Worm (Caenorhabditis elegans): ENCODE data around the gene pno-1.
A peak's percentile ranks its signal among the peaks of the same experiment; 100 is the strongest.

pno-1 gene

DNA sequence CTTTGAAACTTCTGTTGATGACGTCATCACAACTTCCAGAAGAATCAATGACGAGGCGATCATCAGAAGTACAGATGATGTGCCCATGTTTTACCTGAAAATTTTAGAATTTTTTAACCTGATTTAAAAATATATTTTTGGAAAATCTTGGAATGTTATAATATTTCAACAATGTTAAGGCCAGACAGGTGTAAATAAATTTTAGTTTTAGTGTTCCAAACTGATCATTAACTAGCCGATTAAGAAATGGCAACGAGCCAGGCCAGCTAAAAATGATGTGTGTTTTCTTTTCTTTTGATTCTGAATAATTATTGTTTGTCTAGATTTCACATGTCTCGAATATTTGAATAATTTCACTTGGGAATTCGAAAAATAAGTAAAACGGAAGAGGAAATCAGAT lies 33.1 kb upstream of the pno-1 start, which contains the start of gene T10B9.9:
Gene T10B9.9 (minus strand): TSS at position 101 of the 400 bp plus-strand sequence.
- TF ChIP-seq ceh-13 (GFP tag; optimal IDR thresholded peaks at IDR 0.05) (no peak), tbx-11 (GFP tag; IDR thresholded peaks at IDR 0.05) (no peak), ama-1 (optimal IDR thresholded peaks at IDR 0.05) (no peak), tbx-37 (GFP tag; conservative IDR thresholded peaks at IDR 0.05) (no peak), F13C5.2 (tag; optimal IDR thresholded peaks at IDR 0.05) (no peak)

DNA sequence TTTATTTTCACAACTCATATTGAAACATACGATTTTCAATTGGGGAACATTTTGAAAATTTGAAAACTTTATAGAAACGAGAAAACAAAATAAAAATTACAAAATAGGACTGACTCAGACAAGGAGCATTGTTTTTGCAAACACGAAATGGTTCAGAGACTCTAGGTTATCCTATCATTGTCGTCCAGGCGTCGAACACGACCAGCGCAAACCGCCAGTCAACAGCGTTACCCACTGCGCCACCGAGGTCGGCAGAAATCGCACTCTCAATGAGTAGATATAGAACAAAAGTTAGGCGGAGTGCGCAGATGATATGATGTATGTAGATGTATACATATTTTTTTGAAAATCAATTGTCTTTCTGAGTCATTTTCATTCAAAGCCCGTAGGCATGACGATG lies 32.0 kb upstream of the pno-1 start:
- TF ChIP-seq aly-1 (tag; optimal IDR thresholded peaks at IDR 0.05) = peak; percentile 87
- TF ChIP-seq pes-1 (GFP tag; IDR thresholded peaks at IDR 0.05) = peak; percentile 91
- TF ChIP-seq ama-1 (optimal IDR thresholded peaks at IDR 0.05) = no peak
- peak; percentile 68 for TF ChIP-seq ceh-36 (tag; optimal IDR thresholded peaks at IDR 0.05)
- TF ChIP-seq F13C5.2 (tag; optimal IDR thresholded peaks at IDR 0.05) = peak; percentile 86
- peak; percentile 79 for TF ChIP-seq ceh-13 (GFP tag; optimal IDR thresholded peaks at IDR 0.05)
- TF ChIP-seq hmg-4 (GFP tag; optimal IDR thresholded peaks at IDR 0.05) = no peak
- TF ChIP-seq flt-1 (GFP tag; IDR thresholded peaks at IDR 0.05) = peak; percentile 87
- TF ChIP-seq B0310.2 (tag; optimal IDR thresholded peaks at IDR 0.05) = peak; percentile 71
- TF ChIP-seq tra-4 (tag; optimal IDR thresholded peaks at IDR 0.05) = peak; percentile 56
- peak; percentile 90 for TF ChIP-seq tbx-11 (GFP tag; IDR thresholded peaks at IDR 0.05)
- peak; percentile 87 for TF ChIP-seq tbx-37 (GFP tag; conservative IDR thresholded peaks at IDR 0.05)
- TF ChIP-seq hmbx-1 (tag; optimal IDR thresholded peaks at IDR 0.05) = peak; percentile 67
- peak; percentile 92 for TF ChIP-seq scrt-1 (GFP tag; IDR thresholded peaks at IDR 0.05)
- peak; percentile 60 for TF ChIP-seq ets-7 (tag; optimal IDR thresholded peaks at IDR 0.05)
- peak; percentile 60 for TF ChIP-seq hnd-1 (tag; optimal IDR thresholded peaks at IDR 0.05)
- peak; percentile 92 for TF ChIP-seq sea-1 (GFP tag; conservative IDR thresholded peaks at IDR 0.05)

DNA sequence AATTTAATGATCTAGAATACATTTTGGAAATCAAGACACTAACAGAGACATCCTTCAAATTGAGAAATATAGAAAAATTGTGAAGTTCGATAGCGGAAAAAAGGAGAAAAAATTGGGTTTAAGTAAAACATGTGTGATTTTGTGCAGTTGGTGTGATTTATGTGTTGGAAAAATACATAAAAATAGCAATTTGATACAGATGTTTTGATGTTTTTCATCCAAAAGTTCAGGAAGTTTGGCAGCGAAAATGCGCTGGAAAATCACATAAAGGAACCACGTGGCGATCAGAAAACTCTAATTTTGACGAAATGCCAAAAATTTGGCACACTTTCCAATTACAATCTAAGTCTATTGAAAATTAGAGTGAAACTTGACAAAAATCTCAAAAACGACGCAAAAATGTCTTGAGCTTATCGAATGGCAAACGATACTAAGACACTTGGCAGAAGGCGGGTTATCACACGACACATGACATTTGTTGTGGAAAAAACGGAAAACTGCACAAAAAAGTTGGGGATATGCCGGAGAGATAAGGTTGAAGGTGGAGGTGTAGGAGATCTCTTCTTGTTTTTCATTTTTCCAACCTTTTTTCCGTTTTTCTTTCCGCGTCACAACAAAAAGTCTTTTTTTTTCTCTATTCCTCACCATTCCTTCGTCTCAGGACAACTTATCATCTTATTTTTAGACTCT lies 31.4 kb upstream of the pno-1 start, which contains the start of gene ZK1321.4:
Gene ZK1321.4 (minus strand): TSS at position 51 of the 690 bp plus-strand sequence.
- TF ChIP-seq hnd-1 (tag; optimal IDR thresholded peaks at IDR 0.05) (no peak), aly-1 (tag; optimal IDR thresholded peaks at IDR 0.05) (no peak), tra-4 (tag; optimal IDR thresholded peaks at IDR 0.05) (no peak), flt-1 (GFP tag; IDR thresholded peaks at IDR 0.05) (no peak), ama-1 (optimal IDR thresholded peaks at IDR 0.05) (no peak), hmg-4 (GFP tag; optimal IDR thresholded peaks at IDR 0.05) (no peak), sea-1 (GFP tag; conservative IDR thresholded peaks at IDR 0.05) (no peak), tbx-37 (GFP tag; conservative IDR thresholded peaks at IDR 0.05) (no peak)

DNA sequence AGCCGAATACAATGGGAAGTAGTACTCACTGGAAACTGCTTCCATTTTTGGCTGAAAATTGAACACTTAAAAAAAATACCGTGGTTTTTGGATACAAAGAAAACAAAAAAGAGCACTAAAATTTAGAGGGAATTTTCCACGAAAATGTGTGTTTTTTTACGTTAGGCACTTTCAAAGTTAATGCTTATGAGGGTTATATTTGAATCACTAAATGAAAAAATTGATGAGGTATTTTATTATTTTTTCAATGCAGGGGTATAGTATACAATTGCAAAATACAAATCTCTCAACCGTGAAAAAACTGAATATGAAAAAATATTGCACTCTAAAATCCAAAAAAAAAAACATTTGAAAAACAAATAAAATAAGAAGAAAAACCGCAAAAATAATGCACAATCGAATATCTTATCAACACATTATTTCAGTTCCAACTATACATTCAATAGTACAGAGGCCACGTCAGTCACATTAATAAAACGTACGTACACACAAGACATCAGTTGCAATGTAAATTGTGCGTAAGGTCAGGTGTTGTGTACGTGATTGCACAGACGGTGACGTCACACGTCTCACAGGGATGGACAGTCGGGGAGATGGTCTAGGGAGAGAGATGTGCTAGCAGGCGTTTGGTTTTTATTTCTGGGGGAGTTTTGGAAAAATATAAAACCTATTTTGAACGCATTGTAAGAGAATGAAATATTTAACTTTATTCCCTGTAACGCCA lies 27.3 kb upstream of the pno-1 start, which contains the start of gene aqp-10:
Gene aqp-10 (minus strand): TSS at position 51 of the 724 bp plus-strand sequence.
- TF ChIP-seq ets-7 (tag; optimal IDR thresholded peaks at IDR 0.05) (no peak), scrt-1 (GFP tag; IDR thresholded peaks at IDR 0.05) (no peak), flt-1 (GFP tag; IDR thresholded peaks at IDR 0.05) (no peak), B0310.2 (tag; optimal IDR thresholded peaks at IDR 0.05) (no peak), hmbx-1 (tag; optimal IDR thresholded peaks at IDR 0.05) (no peak), ceh-36 (tag; optimal IDR thresholded peaks at IDR 0.05) (no peak), tra-4 (tag; optimal IDR thresholded peaks at IDR 0.05) (no peak), ama-1 (optimal IDR thresholded peaks at IDR 0.05) (no peak), tbx-11 (GFP tag; IDR thresholded peaks at IDR 0.05) (no peak), sea-1 (GFP tag; conservative IDR thresholded peaks at IDR 0.05) (no peak), F13C5.2 (tag; optimal IDR thresholded peaks at IDR 0.05) (no peak)

DNA sequence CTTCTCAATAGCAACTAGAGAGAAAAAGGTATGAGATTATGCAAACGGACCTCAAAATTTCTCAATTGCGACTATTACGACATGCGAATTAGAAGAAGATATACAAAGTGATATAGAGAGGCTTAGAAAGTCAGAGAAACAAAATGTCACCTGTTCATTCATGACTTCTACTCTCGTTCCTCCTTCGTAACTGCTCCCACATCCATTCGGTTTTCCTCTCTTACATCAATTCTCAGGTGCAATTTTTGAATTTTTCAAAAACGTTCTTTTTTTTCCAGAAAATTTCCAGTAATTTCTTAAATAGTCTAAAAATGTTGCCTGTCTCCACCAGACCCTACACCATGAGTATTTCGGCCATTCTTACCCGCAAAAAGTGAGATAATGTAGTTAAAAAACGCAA lies 22.0 kb upstream of the pno-1 start:
- TF ChIP-seq ets-7 (tag; optimal IDR thresholded peaks at IDR 0.05) = no peak

DNA sequence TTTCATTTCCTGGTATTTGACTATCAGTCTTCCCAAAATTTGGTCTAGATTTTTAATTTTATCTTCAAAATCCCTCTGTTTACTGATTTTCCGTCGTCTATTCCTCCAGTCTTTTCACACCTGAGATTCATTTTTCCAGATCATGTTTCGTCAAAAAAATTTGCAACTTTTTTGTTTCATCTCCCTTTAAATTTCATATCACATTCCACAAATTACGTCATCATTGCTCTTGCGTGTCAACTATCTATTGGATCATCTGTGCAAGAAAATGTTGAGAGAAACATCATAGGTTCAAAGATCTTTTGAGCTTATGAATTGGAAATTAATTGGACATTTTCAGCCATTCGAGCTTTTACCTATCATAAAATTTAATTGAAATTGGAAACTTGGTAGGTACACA lies 16.7 kb upstream of the pno-1 start:
- TF ChIP-seq tbx-37 (GFP tag; conservative IDR thresholded peaks at IDR 0.05) = no peak

DNA sequence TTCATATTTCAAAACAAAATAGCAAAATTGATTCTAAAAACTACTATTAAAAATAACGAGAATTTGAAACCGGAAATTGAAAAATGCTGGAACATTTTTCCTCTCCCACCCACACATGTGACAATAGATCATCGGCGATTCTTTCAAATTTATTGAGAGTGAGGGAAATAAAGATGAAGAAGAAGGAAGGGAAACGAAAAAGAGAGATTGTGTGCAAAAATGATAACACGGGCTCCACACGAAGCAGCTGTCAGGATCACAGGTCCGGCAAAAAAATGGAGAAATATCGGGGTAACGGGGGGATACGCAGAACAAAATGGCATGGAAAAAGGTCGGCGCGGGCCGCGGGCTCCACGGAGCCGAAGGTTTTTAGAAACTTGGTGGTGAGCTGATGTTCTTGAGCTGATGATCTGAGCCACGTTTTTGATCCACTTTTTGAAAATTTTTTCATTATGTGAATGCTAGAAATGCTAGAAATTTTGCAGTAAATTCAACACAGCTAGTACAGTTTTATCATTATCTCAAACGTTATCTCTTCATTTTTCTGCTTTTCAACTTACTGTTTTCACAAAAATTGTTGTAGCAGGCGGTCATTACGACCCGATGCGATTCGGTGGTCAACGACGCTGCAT lies 15.1 kb upstream of the pno-1 start, which contains the start of gene shk-1:
Gene shk-1 (plus strand): TSS at position 582 of the 632 bp plus-strand sequence.
- TF ChIP-seq tbx-11 (GFP tag; IDR thresholded peaks at IDR 0.05) = no peak
- no peak for TF ChIP-seq hmg-4 (GFP tag; optimal IDR thresholded peaks at IDR 0.05)
- TF ChIP-seq tra-4 (tag; optimal IDR thresholded peaks at IDR 0.05) = no peak

DNA sequence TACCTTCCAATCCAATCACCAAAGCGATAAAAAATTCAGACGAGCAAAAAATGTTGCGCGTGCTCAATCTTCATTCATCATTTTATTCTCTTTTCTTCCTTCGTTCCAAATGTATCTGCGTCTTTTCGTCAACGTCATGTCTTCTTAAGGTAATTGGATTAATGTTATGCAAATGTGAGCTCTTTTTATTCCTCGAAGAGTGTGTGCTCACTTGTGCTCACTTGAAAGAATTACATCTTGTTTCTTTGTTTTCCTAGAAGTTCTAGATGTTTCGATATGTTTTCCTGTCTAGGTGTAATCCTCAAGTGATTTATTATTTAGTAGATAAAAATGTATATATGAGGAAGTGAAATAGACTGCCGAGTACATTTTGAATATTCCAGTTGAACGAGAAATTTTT lies 12.7 kb upstream of the pno-1 start:
- TF ChIP-seq ets-7 (tag; optimal IDR thresholded peaks at IDR 0.05) = no peak
- no peak for TF ChIP-seq tra-4 (tag; optimal IDR thresholded peaks at IDR 0.05)
- TF ChIP-seq F13C5.2 (tag; optimal IDR thresholded peaks at IDR 0.05) = no peak
- no peak for TF ChIP-seq ceh-36 (tag; optimal IDR thresholded peaks at IDR 0.05)
- TF ChIP-seq aly-1 (tag; optimal IDR thresholded peaks at IDR 0.05) = no peak
- no peak for TF ChIP-seq sea-1 (GFP tag; conservative IDR thresholded peaks at IDR 0.05)
- no peak for TF ChIP-seq tbx-37 (GFP tag; conservative IDR thresholded peaks at IDR 0.05)
- TF ChIP-seq ceh-13 (GFP tag; optimal IDR thresholded peaks at IDR 0.05) = no peak
- TF ChIP-seq scrt-1 (GFP tag; IDR thresholded peaks at IDR 0.05) = no peak
- no peak for TF ChIP-seq hmbx-1 (tag; optimal IDR thresholded peaks at IDR 0.05)
- no peak for TF ChIP-seq pes-1 (GFP tag; IDR thresholded peaks at IDR 0.05)
- TF ChIP-seq hmg-4 (GFP tag; optimal IDR thresholded peaks at IDR 0.05) = no peak

Data from whole organism, early embryonic.